Fruit fly (Drosophila melanogaster): Measurements from ENCODE around the gene CG15199.

Gene CG15199

DNA sequence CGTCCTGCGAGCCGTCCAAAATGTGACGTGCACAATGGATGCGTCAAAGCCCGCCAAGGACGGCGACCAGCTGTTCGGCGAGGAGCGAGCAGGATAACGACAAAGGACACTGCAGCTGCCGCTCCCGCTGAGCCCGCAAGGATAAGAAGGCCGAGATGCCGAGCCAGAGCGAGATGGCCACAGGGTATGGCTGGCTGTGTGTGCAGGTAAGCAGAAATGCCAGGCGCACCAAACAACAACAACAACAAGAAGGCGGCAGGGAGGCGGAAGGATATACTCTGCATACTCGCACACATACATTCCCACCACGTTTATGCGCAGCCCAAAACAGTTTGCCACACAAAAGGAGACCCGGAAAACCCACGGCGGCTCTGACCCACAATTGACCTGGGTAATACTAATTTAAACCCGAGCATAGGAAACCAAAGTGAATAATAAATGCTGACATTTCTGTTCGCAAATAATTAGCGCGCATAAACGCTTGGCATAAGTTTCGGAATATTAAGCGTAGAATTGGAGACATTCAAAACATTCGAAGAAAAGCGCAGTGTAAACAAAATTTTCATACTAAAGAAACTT, 5.1 kb upstream of the CG15199 start:
- TF ChIP-seq noc (tag; optimal IDR thresholded peaks at IDR 0.05), result no peak

DNA sequence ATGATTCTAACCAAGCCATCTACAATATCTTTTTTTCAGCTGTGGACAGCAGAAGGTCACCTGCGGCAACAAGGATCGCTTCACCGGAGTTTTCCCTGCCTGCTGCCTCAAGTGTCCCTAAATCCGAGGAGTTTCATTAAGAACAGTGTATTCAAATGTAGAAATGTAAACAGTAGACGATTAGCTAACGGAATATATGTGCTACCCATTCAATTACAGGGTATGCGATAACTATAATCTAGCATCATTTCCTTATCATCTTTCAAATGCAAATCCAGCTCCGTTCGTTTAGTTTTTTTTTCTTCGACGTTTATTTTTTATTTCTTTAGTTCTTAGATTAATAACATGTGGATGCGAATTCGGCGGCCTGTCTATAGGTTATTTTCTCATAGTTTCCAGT, 2.9 kb upstream of the CG15199 start:
- no peak for TF ChIP-seq noc (tag; optimal IDR thresholded peaks at IDR 0.05)

DNA sequence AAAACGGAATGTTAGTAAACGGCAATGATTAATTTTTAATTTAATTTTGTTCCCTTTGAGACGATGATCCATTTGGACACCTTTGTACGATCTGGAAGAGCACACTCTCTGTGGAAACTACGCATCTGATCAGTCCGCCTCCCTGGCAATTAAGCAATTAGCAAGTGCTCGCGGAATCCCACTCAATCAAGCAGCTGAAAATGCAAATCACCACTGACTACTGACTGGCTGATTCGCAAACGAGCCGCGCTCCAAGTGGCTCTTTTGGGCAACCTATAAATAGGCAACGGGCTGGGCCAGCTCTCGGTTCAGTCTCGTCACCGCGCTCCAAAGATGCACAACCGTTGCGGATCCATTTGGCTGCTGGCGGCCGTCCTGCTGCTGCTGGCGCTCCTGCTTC, 2.2 kb upstream of the CG15199 start, which contains the start of gene CG15201:
CG15201 (plus strand) TSS at position 301 of the 400 bp plus-strand sequence.
- TF ChIP-seq noc (tag; optimal IDR thresholded peaks at IDR 0.05), result no peak

DNA sequence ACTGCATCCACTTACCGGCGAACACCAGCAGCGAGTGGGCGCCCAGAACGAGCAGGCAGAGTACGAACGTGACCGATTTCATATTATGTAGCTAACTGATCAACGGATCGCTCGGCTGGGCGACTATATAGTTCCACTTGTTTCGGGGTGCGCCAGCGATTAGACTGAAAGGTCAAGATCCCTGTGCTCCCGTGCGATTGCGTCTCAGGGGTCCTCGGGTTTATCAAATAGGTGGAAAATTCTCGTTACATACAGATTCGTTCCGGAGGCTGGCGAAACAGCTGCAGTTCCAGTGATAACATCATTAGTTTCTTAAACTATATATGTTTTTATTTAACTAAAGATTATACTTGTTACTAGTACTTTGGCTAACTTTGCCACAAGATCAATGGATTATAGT, 1.5 kb downstream of the CG15199 start, which contains the start of gene ssp7:
ssp7 (minus strand) TSS at position 101 of the 400 bp plus-strand sequence.
- peak; percentile 24 for TF ChIP-seq noc (tag; optimal IDR thresholded peaks at IDR 0.05)

- TF ChIP-seq noc (tag; optimal IDR thresholded peaks at IDR 0.05), result no peak
These were observed 4.0 kb downstream of the CG15199 start, which contains the start of gene CDK2AP1 for dm6 chrX:11137566-11138186. CDK2AP1 (plus strand) TSS chrX:11137859.

- TF ChIP-seq noc (tag; optimal IDR thresholded peaks at IDR 0.05), result no peak
These were observed 4.8 kb downstream of the CG15199 start, which contains the start of gene Klp10A for dm6 chrX:11136587-11137512. Klp10A (minus strand) TSS chrX:11137118.

dm6 chrX:11135840-11136586, 5.6 kb downstream of the CG15199 start:
- peak; percentile 3 for TF ChIP-seq noc (tag; optimal IDR thresholded peaks at IDR 0.05)

DNA sequence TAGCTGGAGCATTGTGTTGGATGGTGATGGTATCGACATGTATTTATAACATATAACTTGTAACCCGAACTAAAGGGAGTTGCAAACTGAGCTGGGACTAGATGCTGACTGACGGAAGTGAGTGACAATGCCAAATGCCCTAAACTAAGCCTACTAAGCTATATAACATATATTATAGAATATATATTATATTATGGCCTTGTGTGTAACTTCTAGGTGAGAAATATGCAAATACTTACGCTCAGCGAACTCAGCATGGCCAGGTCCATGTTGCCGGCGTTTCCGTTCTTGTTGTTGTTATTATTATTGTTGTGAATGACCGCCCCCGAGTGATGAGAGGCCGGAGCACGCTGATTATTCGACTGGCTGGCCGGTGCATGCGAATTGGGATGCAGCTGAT, 9.3 kb downstream of the CG15199 start, which contains the start of gene CG44385:
CG44385 (minus strand) TSS at position 101 of the 400 bp plus-strand sequence.
- no peak for TF ChIP-seq noc (tag; optimal IDR thresholded peaks at IDR 0.05)

DNA sequence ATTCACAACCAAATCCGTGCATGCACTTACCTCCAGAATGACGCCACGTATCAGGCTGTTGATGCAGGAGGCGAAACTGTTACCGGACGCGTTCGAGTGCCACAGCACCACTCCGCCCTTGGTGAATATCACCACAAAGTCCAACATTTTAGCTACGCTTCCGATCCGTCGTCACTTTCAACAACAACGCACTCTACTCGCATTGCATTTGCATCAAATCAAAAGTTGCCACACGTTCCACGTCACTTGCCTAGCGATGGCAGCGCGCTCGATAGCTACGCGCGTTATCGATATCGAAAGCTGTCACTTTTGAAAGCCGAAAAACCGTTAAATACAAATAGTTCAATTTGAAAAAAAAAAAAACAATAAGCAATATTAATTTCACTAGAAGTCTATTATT, 12.8 kb downstream of the CG15199 start, which contains the start of gene SrpRalpha:
SrpRalpha (minus strand) TSS at position 260 of the 400 bp plus-strand sequence.
- TF ChIP-seq noc (tag; optimal IDR thresholded peaks at IDR 0.05), result no peak

dm6 chrX:11124749-11125508, 16.7 kb downstream of the CG15199 start, which contains the start of gene Rpt3:
Rpt3 (plus strand) TSS chrX:11125101.
- no peak for TF ChIP-seq noc (tag; optimal IDR thresholded peaks at IDR 0.05)

DNA sequence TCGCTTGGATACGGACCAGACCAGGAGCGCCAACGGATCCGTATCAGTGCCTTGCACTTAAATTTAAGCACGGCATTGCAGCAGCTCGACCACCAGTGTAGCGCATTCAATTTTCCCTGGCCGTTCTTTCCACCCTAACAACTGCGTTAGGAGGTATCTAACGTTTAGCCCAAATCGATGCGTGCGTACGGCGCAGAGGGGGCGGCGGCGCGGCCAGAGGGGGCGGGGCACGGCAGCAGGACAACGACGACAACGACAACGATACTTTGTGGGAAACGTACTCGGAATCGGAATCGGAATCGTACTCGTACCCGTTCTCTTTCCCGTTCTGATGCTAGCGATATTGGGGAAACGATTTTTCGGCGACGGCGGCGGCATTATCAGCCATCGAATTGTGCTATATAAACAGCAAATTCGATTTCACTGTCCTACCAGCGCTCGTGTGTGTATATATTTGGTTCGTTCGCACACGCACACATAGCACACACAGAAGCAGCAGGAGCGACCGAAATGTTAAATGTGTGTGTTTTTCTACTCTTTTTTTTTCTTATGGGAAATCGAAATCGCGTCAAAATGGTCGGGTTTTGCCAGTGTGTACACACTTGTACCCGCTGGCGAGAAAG, 17.4 kb downstream of the CG15199 start, which contains the start of gene CG11122:
CG11122 (minus strand) TSS at position 601 of the 623 bp plus-strand sequence.
- no peak for TF ChIP-seq noc (tag; optimal IDR thresholded peaks at IDR 0.05)

dm6 chrX:11123561-11123960, 18.1 kb downstream of the CG15199 start:
- no peak for TF ChIP-seq noc (tag; optimal IDR thresholded peaks at IDR 0.05)

DNA sequence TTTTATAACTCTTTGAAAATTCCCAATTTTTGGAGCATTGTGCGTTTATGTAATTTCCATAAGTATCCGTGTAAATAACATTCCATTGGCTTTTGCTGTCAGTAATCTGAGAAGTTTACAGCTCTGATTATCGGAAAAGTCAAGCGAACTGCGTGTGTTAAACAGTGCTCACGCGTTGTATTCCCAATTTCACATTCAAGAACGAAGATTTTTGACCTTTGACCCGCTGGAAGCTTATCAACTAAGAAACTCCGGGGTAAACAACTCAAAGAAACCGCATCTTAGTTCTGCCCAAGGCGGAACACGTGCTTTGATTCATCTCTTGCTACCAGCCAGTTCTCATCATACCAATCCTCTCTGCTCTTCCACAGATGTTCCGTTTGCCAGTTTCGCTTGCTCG, 32.0 kb downstream of the CG15199 start:
- no peak for TF ChIP-seq noc (tag; optimal IDR thresholded peaks at IDR 0.05)

DNA sequence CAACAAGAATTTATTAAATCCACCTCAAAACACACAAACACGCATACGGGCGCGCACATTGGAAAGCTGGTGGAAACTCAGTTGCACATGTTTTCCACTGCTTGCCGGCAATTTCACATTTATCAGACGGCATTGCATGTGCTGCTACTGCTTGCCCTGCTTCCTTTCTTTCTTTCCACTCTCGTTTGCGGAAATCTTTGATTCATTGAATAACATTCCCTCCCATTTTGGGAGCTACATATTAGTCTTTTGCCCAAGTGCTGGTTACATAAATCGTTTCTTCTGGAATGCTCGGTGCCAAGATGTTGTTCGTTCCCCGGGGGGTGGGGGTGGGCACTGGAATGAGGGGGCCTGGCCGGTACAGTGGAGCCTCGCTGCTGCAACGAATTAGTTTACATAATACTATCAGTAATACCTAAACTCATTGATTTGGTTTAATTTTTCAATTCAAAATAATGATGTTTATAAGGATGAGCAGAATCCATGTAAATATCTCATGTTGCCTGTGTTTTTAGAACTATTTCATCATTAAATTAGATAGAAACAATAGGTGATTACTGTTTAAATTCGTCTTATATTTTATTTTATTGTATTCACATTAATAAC, 32.7 kb downstream of the CG15199 start:
- no peak for TF ChIP-seq noc (tag; optimal IDR thresholded peaks at IDR 0.05)

Measured in whole organism, larva.